Fruit fly (Drosophila melanogaster): Measurements from ENCODE around the gene CG34266.

- no peak for TF ChIP-seq CG9948 (tag; optimal IDR thresholded peaks at IDR 0.05)
- no peak for TF ChIP-seq CG14655 (GFP tag; optimal IDR thresholded peaks at IDR 0.05)
- no peak for TF ChIP-seq fd96Ca (GFP tag; IDR thresholded peaks at IDR 0.05)
- TF ChIP-seq CG17806 (tag; optimal IDR thresholded peaks at IDR 0.05), result no peak
Measured at dm6 chr3L:4698496-4698895, 20.9 kb downstream of the CG34266 start.
